Fruit fly (Drosophila melanogaster): Measurements from ENCODE around the gene CG10428.

The CG10428 gene

dm6 chr2L:18968370-18969105, 19.9 kb downstream of the CG10428 start, which contains the start of the genes Nak and Tango6 (continued):
- TF ChIP-seq fd96Cb (tag; optimal IDR thresholded peaks at IDR 0.05) (no peak), p53 (GFP tag; optimal IDR thresholded peaks at IDR 0.05) (peak; percentile 33), CG11456 (GFP tag; IDR thresholded peaks at IDR 0.05) (no peak), row (GFP tag; IDR thresholded peaks at IDR 0.05) (peak; percentile 86), CG10979 (tag; optimal IDR thresholded peaks at IDR 0.05) (no peak), CG3407 (GFP tag; optimal IDR thresholded peaks at IDR 0.05) (no peak), B-H2 (GFP tag; optimal IDR thresholded peaks at IDR 0.05) (no peak), CG1832 (GFP tag; optimal IDR thresholded peaks at IDR 0.05) (no peak), CG4854 (GFP tag; optimal IDR thresholded peaks at IDR 0.05) (no peak), sima (GFP tag; optimal IDR thresholded peaks at IDR 0.05) (no peak), CrebB (tag; optimal IDR thresholded peaks at IDR 0.05) (no peak), ranshi (GFP tag; IDR thresholded peaks at IDR 0.05) (no peak), Hr78 (GFP tag; optimal IDR thresholded peaks at IDR 0.05) (no peak), CG7372 (GFP tag; IDR thresholded peaks at IDR 0.05) (no peak), CG18619 (GFP tag; optimal IDR thresholded peaks at IDR 0.05) (no peak), pb (GFP tag; optimal IDR thresholded peaks at IDR 0.05) (peak; percentile 25), yki (optimal IDR thresholded peaks at IDR 0.05) (no peak), CG18599 (GFP tag; optimal IDR thresholded peaks at IDR 0.05) (peak; percentile 9), CG14860 (GFP tag; IDR thresholded peaks at IDR 0.05; ENCODE audit: partially characterized antibody) (peak; percentile 95), CG8388 (GFP tag; optimal IDR thresholded peaks at IDR 0.05) (no peak), NfI (GFP tag; optimal IDR thresholded peaks at IDR 0.05) (peak; percentile 16), ttk (GFP tag; IDR thresholded peaks at IDR 0.05) (no peak), nau (GFP tag; optimal IDR thresholded peaks at IDR 0.05) (peak; percentile 37), NC2β (GFP tag; optimal IDR thresholded peaks at IDR 0.05) (peak; percentile 62), CG2712 (tag; optimal IDR thresholded peaks at IDR 0.05) (peak; percentile 63), CG7928 (GFP tag; optimal IDR thresholded peaks at IDR 0.05) (no peak), CG9727 (GFP tag; optimal IDR thresholded peaks at IDR 0.05) (peak; percentile 11), Sin3A (optimal IDR thresholded peaks at IDR 0.05) (peak; percentile 99), stwl (tag; optimal IDR thresholded peaks at IDR 0.05) (peak; percentile 81), HLH4C (GFP tag; IDR thresholded peaks at IDR 0.05; ENCODE audit: partially characterized antibody) (peak; percentile 91), danr (GFP tag; IDR thresholded peaks at IDR 0.05) (no peak), Lim3 (GFP tag; IDR thresholded peaks at IDR 0.05) (no peak), CG7786 (GFP tag; optimal IDR thresholded peaks at IDR 0.05) (peak; percentile 2), org-1 (GFP tag; optimal IDR thresholded peaks at IDR 0.05) (no peak), MTF-1 (GFP tag; optimal IDR thresholded peaks at IDR 0.05; ENCODE audit: borderline replicate concordance) (no peak), CG4730 (GFP tag; IDR thresholded peaks at IDR 0.05) (no peak), CG1529 (GFP tag; optimal IDR thresholded peaks at IDR 0.05) (no peak), HLH3B (GFP tag; IDR thresholded peaks at IDR 0.05) (no peak), ro (GFP tag; IDR thresholded peaks at IDR 0.05) (no peak), gce (GFP tag; IDR thresholded peaks at IDR 0.05) (no peak), wor (GFP tag; IDR thresholded peaks at IDR 0.05) (no peak), CG6854 (GFP tag; optimal IDR thresholded peaks at IDR 0.05) (no peak), vfl (GFP tag; optimal IDR thresholded peaks at IDR 0.05) (no peak), slbo (GFP tag; IDR thresholded peaks at IDR 0.05) (peak; percentile 36), Lhr (GFP tag; optimal IDR thresholded peaks at IDR 0.05) (peak; percentile 61), wek (GFP tag; optimal IDR thresholded peaks at IDR 0.05) (no peak), MBD-R2 (GFP tag; IDR thresholded peaks at IDR 0.05) (peak; percentile 48; the same call in 1 of the 2 replicates), CG16863 (GFP tag; optimal IDR thresholded peaks at IDR 0.05) (peak; percentile 0), btn (GFP tag; optimal IDR thresholded peaks at IDR 0.05) (no peak), Myb (GFP tag; optimal IDR thresholded peaks at IDR 0.05) (peak; percentile 31), scrt (GFP tag; optimal IDR thresholded peaks at IDR 0.05) (no peak)
